Fruit fly (Drosophila melanogaster) whole organism, pupa: ENCODE measurements around the gene GluRIIA.

ENCODE experiments used
- CG8301 ChIP-seq: fragments of 200-800 bp; sonication (Bioruptor generic); optimal IDR thresholded peaks from 2 replicates; lab custom pipeline; 2018; ENCODE audit warnings: missing biosample characterization, mild to moderate bottlenecking, missing genetic modification characterization
- Snoo ChIP-seq: fragments of 200-800 bp; sonication (Bioruptor generic); optimal IDR thresholded peaks from 3 replicates; lab custom pipeline; 2017; ENCODE audit warnings: missing biosample characterization, mild to moderate bottlenecking, missing genetic modification characterization, inconsistent platforms

DNA sequence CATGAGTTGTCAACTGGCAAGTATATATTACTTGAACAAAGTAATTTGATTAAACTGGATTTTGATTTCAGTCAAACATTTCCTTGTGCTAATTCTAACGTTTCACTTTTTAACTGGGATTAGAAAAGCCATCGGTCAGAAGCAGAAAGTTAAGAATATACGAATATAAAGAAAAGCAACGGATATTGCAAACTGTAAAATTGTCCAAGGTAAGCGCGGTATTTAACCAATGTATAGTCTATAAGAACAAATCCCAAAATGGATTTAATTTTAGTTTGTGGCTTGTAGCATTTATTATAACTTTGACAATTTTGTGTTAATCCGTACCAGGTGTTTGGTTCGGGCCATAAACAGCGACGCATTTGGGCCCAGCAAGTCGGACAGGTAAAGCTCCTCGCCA, 3.3 kb upstream of the GluRIIA start, which contains the start of gene CG18269:
- TF ChIP-seq CG8301 (no peak), Snoo (tag; lab: Kevin White, UChicago) (no peak)
